Fruit fly (Drosophila melanogaster) whole organism, embryonic: ENCODE measurements around the gene CG1801.
A peak's percentile ranks its signal among the peaks of the same experiment; 100 is the strongest.

Experiments
- Atf-2 ChIP-seq: fragments of 200-800 bp; sonication (Bioruptor generic); optimal IDR thresholded peaks from 2 replicates; lab custom pipeline; 2016; ENCODE audit warnings: missing biosample characterization, missing genetic modification characterization
- Atf3 ChIP-seq: fragments of 200-800 bp; sonication (Bioruptor generic); optimal IDR thresholded peaks from 3 replicates; lab custom pipeline; 2016; ENCODE audit warnings: missing biosample characterization, missing genetic modification characterization
- Bgb ChIP-seq: fragments of 200-800 bp; sonication (Bioruptor generic); IDR thresholded peaks from 2 replicates; pipeline ENCODE4 v1.3.6; 2022; ENCODE audit warnings: missing biosample characterization, missing genetic modification characterization; ENCODE audit not compliant: partially characterized antibody
- Bteb2 ChIP-seq: fragments of 200-800 bp; sonication (Bioruptor generic); optimal IDR thresholded peaks from 2 replicates; lab custom pipeline; 2016; ENCODE audit warnings: missing biosample characterization, missing genetic modification characterization
- CG10209 ChIP-seq: fragments of 200-800 bp; sonication (Bioruptor generic); optimal IDR thresholded peaks from 3 replicates; lab custom pipeline; 2017; ENCODE audit warnings: missing biosample characterization, mild to moderate bottlenecking, missing genetic modification characterization, missing genetic modification reagents
- CG10565 ChIP-seq: fragments of 200-800 bp; sonication (Bioruptor generic); optimal IDR thresholded peaks from 3 replicates; lab custom pipeline; 2016; ENCODE audit warnings: missing biosample characterization, mild to moderate bottlenecking, missing genetic modification characterization
- CG12071 ChIP-seq: fragments of 200-800 bp; sonication (Bioruptor generic); optimal IDR thresholded peaks from 3 replicates; lab custom pipeline; 2018; ENCODE audit warnings: missing biosample characterization, mild to moderate bottlenecking, missing genetic modification characterization
- CG12155 ChIP-seq: fragments of 200-800 bp; sonication (Bioruptor generic); optimal IDR thresholded peaks from 3 replicates; lab custom pipeline; 2016; ENCODE audit warnings: missing biosample characterization, missing genetic modification characterization
- CG12236 ChIP-seq: fragments of 200-800 bp; sonication (Bioruptor generic); optimal IDR thresholded peaks from 2 replicates; lab custom pipeline; 2016; ENCODE audit warnings: missing biosample characterization, missing genetic modification characterization
- CG13287 ChIP-seq: fragments of 200-800 bp; sonication (Bioruptor generic); IDR thresholded peaks from 2 replicates; pipeline ENCODE4 v1.3.6; 2022; ENCODE audit warnings: missing biosample characterization, missing genetic modification characterization; ENCODE audit not compliant: partially characterized antibody
- CG13424 ChIP-seq: fragments of 200-800 bp; sonication (Bioruptor generic); optimal IDR thresholded peaks from 2 replicates; lab custom pipeline; 2019; ENCODE audit warnings: missing biosample characterization, mild to moderate bottlenecking, missing genetic modification characterization, moderate library complexity
- CG15601 ChIP-seq: fragments of 200-800 bp; sonication (Bioruptor generic); optimal IDR thresholded peaks from 3 replicates; lab custom pipeline; 2019; ENCODE audit warnings: missing biosample characterization, mild to moderate bottlenecking, missing genetic modification characterization, moderate library complexity
- CG2120 ChIP-seq: fragments of 200-800 bp; sonication (Bioruptor generic); optimal IDR thresholded peaks from 3 replicates; lab custom pipeline; 2016; ENCODE audit warnings: missing biosample characterization, missing genetic modification characterization
- CG31224 ChIP-seq: fragments of 200-800 bp; sonication (Bioruptor generic); IDR thresholded peaks from 2 replicates; pipeline ENCODE4 v1.3.6; 2022; ENCODE audit warnings: missing biosample characterization, missing genetic modification characterization
- CG31388 ChIP-seq: fragments of 200-800 bp; sonication (Bioruptor generic); optimal IDR thresholded peaks from 2 replicates; lab custom pipeline; 2016; ENCODE audit warnings: missing biosample characterization, missing genetic modification characterization
- CG32532 ChIP-seq: fragments of 200-800 bp; sonication (Bioruptor generic); IDR thresholded peaks from 2 replicates; pipeline ENCODE4 v1.3.6; 2022; ENCODE audit warnings: missing biosample characterization, missing genetic modification characterization
- CG3995 ChIP-seq: fragments of 200-800 bp; sonication (Bioruptor generic); optimal IDR thresholded peaks from 3 replicates; lab custom pipeline; 2016; ENCODE audit warnings: missing biosample characterization, missing genetic modification characterization
- CG4707 ChIP-seq: fragments of 200-800 bp; sonication (Bioruptor generic); optimal IDR thresholded peaks from 2 replicates; lab custom pipeline; 2018; ENCODE audit warnings: missing biosample characterization, mild to moderate bottlenecking, missing genetic modification characterization, moderate library complexity
- CG6175 ChIP-seq: fragments of 200-800 bp; sonication (Bioruptor generic); IDR thresholded peaks from 3 replicates; pipeline ENCODE4 v1.3.6; 2022; ENCODE audit warnings: missing biosample characterization, missing genetic modification characterization
- CG6813 ChIP-seq: fragments of 200-800 bp; sonication (Bioruptor generic); optimal IDR thresholded peaks from 2 replicates; lab custom pipeline; 2017; ENCODE audit warnings: missing biosample characterization, missing genetic modification characterization, mild to moderate bottlenecking, moderate library complexity, missing genetic modification reagents
- CG8281 ChIP-seq: fragments of 200-800 bp; sonication (Bioruptor generic); optimal IDR thresholded peaks from 2 replicates; lab custom pipeline; 2018; ENCODE audit warnings: missing biosample characterization, mild to moderate bottlenecking, missing genetic modification characterization, moderate library complexity
- CG8388 ChIP-seq: fragments of 200-800 bp; sonication (Bioruptor generic); optimal IDR thresholded peaks from 2 replicates; lab custom pipeline; 2019; ENCODE audit warnings: missing biosample characterization, mild to moderate bottlenecking, missing genetic modification characterization, moderate library complexity
- CG9609 ChIP-seq: fragments of 200-800 bp; sonication (Bioruptor generic); optimal IDR thresholded peaks from 3 replicates; lab custom pipeline; 2016; ENCODE audit warnings: missing biosample characterization, missing genetic modification characterization
- CrebB ChIP-seq: fragments of 200-800 bp; sonication (Bioruptor generic); optimal IDR thresholded peaks from 3 replicates; lab custom pipeline; 2018; ENCODE audit warnings: missing biosample characterization, mild to moderate bottlenecking, missing genetic modification characterization
- D19B ChIP-seq: fragments of 200-800 bp; sonication (Bioruptor generic); optimal IDR thresholded peaks from 2 replicates; lab custom pipeline; 2017; ENCODE audit warnings: missing biosample characterization, mild to moderate bottlenecking, missing genetic modification characterization
- Doc3 ChIP-seq: fragments of 200-800 bp; sonication (Bioruptor generic); IDR thresholded peaks from 3 replicates; pipeline ENCODE4 v1.3.6; 2022; ENCODE audit warnings: missing biosample characterization, missing genetic modification characterization; ENCODE audit not compliant: partially characterized antibody
- ERR ChIP-seq: fragments of 200-800 bp; sonication (Bioruptor generic); optimal IDR thresholded peaks from 2 replicates; lab custom pipeline; 2016; ENCODE audit warnings: missing biosample characterization, missing genetic modification characterization
- Ets65A ChIP-seq: fragments of 200-800 bp; sonication (Bioruptor generic); peaks from one replicate; lab custom pipeline; 2016; ENCODE audit warnings: missing biosample characterization, missing genetic modification characterization
- Fer2 ChIP-seq: fragments of 200-800 bp; sonication (Bioruptor generic); optimal IDR thresholded peaks from 2 replicates; lab custom pipeline; 2018; ENCODE audit warnings: missing biosample characterization, mild to moderate bottlenecking, missing genetic modification characterization, moderate library complexity
- Hr51 ChIP-seq, 2 experiments: fragments of 200-800 bp; sonication (Bioruptor generic); optimal IDR thresholded peaks; 2 replicates in 1 of 2; 3 replicates in 1 of 2; lab custom pipeline; 2016 to 2018; ENCODE audit warnings: missing biosample characterization in 2 of 2, missing genetic modification characterization in 2 of 2, mild to moderate bottlenecking in 1 of 2, moderate library complexity in 1 of 2
- Myb ChIP-seq: fragments of 200-800 bp; sonication (Bioruptor generic); optimal IDR thresholded peaks from 2 replicates; lab custom pipeline; 2016; ENCODE audit warnings: missing biosample characterization, missing genetic modification characterization
- NC2α ChIP-seq: fragments of 200-800 bp; sonication (Bioruptor generic); optimal IDR thresholded peaks from 2 replicates; lab custom pipeline; 2016; ENCODE audit warnings: missing biosample characterization, missing genetic modification characterization
- NFAT ChIP-seq: fragments of 200-800 bp; sonication (Bioruptor generic); IDR thresholded peaks from 2 replicates; pipeline ENCODE4 v1.3.6; 2022; ENCODE audit warnings: missing biosample characterization, missing genetic modification characterization
- NK7.1 ChIP-seq: fragments of 200-800 bp; sonication (Bioruptor generic); optimal IDR thresholded peaks from 3 replicates; lab custom pipeline; 2016; ENCODE audit warnings: missing biosample characterization, missing genetic modification characterization
- bigmax ChIP-seq: fragments of 200-800 bp; sonication (Bioruptor generic); optimal IDR thresholded peaks from 2 replicates; lab custom pipeline; 2018; ENCODE audit warnings: missing biosample characterization, mild to moderate bottlenecking, missing genetic modification characterization
- gsb ChIP-seq: fragments of 200-800 bp; sonication (Bioruptor generic); IDR thresholded peaks from 2 replicates; pipeline ENCODE4 v1.3.6; 2022; ENCODE audit warnings: missing biosample characterization, missing genetic modification characterization
- h ChIP-seq: fragments of >200 bp; optimal IDR thresholded peaks from 2 replicates; lab custom pipeline; 2017
- inv ChIP-seq: fragments of 200-800 bp; sonication (Bioruptor generic); IDR thresholded peaks from 2 replicates; pipeline ENCODE4 v1.3.6; 2022; ENCODE audit warnings: missing biosample characterization, missing genetic modification characterization; ENCODE audit not compliant: partially characterized antibody
- kay ChIP-seq: fragments of 200-800 bp; sonication (Bioruptor generic); optimal IDR thresholded peaks from 2 replicates; lab custom pipeline; 2016; ENCODE audit warnings: missing biosample characterization, missing genetic modification characterization
- kni ChIP-seq: fragments of 200-800 bp; sonication (Bioruptor generic); optimal IDR thresholded peaks from 3 replicates; lab custom pipeline; 2017; ENCODE audit warnings: mild to moderate bottlenecking, missing biosample characterization, missing genetic modification reagents, missing genetic modification characterization
- lola ChIP-seq, 3 experiments: fragments of >200 bp in 2 of 3; fragments of 200-800 bp in 1 of 3; sonication (Bioruptor generic) in 1 of 3; optimal IDR thresholded peaks; 2 replicates each; lab custom pipeline; 2017 to 2019; ENCODE audit warnings: missing biosample characterization in 3 of 3, missing genetic modification characterization in 3 of 3, mild to moderate bottlenecking in 1 of 3, moderate library complexity in 1 of 3
- nau ChIP-seq: fragments of 200-800 bp; sonication (Bioruptor generic); optimal IDR thresholded peaks from 3 replicates; lab custom pipeline; 2017; ENCODE audit warnings: missing biosample characterization, mild to moderate bottlenecking, missing genetic modification characterization, missing genetic modification reagents
- nerfin-2 ChIP-seq: fragments of 200-800 bp; sonication (Bioruptor generic); IDR thresholded peaks from 2 replicates; pipeline ENCODE4 v1.3.6; 2022; ENCODE audit warnings: missing biosample characterization, missing genetic modification characterization; ENCODE audit not compliant: partially characterized antibody
- phol ChIP-seq: fragments of 200-800 bp; sonication (Bioruptor generic); optimal IDR thresholded peaks from 3 replicates; lab custom pipeline; 2018; ENCODE audit warnings: missing biosample characterization, mild to moderate bottlenecking, missing genetic modification characterization, moderate library complexity
- ranshi ChIP-seq: fragments of 200-800 bp; sonication (Bioruptor generic); IDR thresholded peaks from 2 replicates; pipeline ENCODE4 v1.3.6; 2022; ENCODE audit warnings: missing biosample characterization, missing genetic modification characterization
- repo ChIP-seq: fragments of 200-800 bp; sonication (Bioruptor generic); optimal IDR thresholded peaks from 2 replicates; lab custom pipeline; 2016; ENCODE audit warnings: missing biosample characterization, missing genetic modification characterization
- rib ChIP-seq: fragments of 200-800 bp; sonication (Bioruptor generic); IDR thresholded peaks from 2 replicates; pipeline ENCODE4 v1.3.6; 2022; ENCODE audit warnings: missing biosample characterization, missing genetic modification characterization
- schlank ChIP-seq: fragments of 200-800 bp; sonication (Bioruptor generic); optimal IDR thresholded peaks from 2 replicates; lab custom pipeline; 2018; ENCODE audit warnings: missing biosample characterization, mild to moderate bottlenecking, missing genetic modification characterization
- tup ChIP-seq: fragments of 200-800 bp; sonication (Bioruptor generic); optimal IDR thresholded peaks from 2 replicates; lab custom pipeline; 2016; ENCODE audit warnings: missing biosample characterization, mild to moderate bottlenecking, missing genetic modification characterization, moderate library complexity

CG1801 gene

dm6 chrX:21306485-21307142, 10.7 kb downstream of the CG1801 start, which contains the start of gene Abca3 (continued):
- TF ChIP-seq bigmax (GFP tag; lab: Kevin White, UChicago) = no peak
- peak; percentile 12 for TF ChIP-seq Atf3
- peak; percentile 42 for TF ChIP-seq CG12071 (GFP tag; lab: Kevin White, UChicago)
- TF ChIP-seq Fer2 (tag; lab: Kevin White, UChicago) = peak; percentile 74
- peak; percentile 54 for TF ChIP-seq CG8388 (GFP tag; lab: Kevin White, UChicago)
- TF ChIP-seq ERR = peak; percentile 27
- peak; percentile 83 for TF ChIP-seq CG2120 (GFP tag; lab: Kevin White, UChicago)
- TF ChIP-seq kni (GFP tag; lab: Kevin White, UChicago) = peak; percentile 91
- no peak for TF ChIP-seq inv (GFP tag; lab: Robert Waterston, UW)
- no peak for TF ChIP-seq NK7.1 (GFP tag; lab: Kevin White, UChicago)
- peak; percentile 16 for TF ChIP-seq Atf-2 (GFP tag; lab: Kevin White, UChicago)
- no peak for TF ChIP-seq nerfin-2
- no peak for TF ChIP-seq CG6175 (GFP tag; lab: Robert Waterston, UW)
- peak; percentile 2 for TF ChIP-seq CG8281 (tag; lab: Kevin White, UChicago)
- TF ChIP-seq NFAT = peak; percentile 53; the same call in 1 of the 2 replicates
- no peak for TF ChIP-seq CG10565 (GFP tag; lab: Kevin White, UChicago)
- TF ChIP-seq Bteb2 (GFP tag; lab: Kevin White, UChicago) = peak; percentile 22
- no peak; the same call in 1 of the 2 replicates for TF ChIP-seq gsb
- peak; percentile 78 for TF ChIP-seq CG13424
- peak; percentile 52 for TF ChIP-seq CG10209
- TF ChIP-seq CG6813 (GFP tag; lab: Kevin White, UChicago) = no peak
- TF ChIP-seq rib (GFP tag; lab: Robert Waterston, UW) = peak; percentile 61; the same call in 1 of the 2 replicates
- peak; percentile 55 for TF ChIP-seq CG12155
- TF ChIP-seq CG3995 (GFP tag; lab: Kevin White, UChicago) = peak; percentile 49
- peak in 1 of 3 experiments; percentile 62 for TF ChIP-seq lola (GFP tag; optimal IDR thresholded peaks at IDR 0.05; lab: Kevin White, UChicago)
- peak in 1 of 2 experiments; percentile 8 for TF ChIP-seq Hr51 (GFP tag; optimal IDR thresholded peaks at IDR 0.05; lab: Kevin White, UChicago)
- peak; percentile 42 for TF ChIP-seq schlank
- no peak for TF ChIP-seq Bgb (GFP tag; lab: Robert Waterston, UW)
- TF ChIP-seq D19B = peak; percentile 40
- no peak for TF ChIP-seq tup (GFP tag; lab: Kevin White, UChicago)
- TF ChIP-seq CG13287 = peak; percentile 34
- peak; percentile 93 for TF ChIP-seq Ets65A (GFP tag; lab: Kevin White, UChicago)
- peak; percentile 64 for TF ChIP-seq phol (tag; lab: Kevin White, UChicago)
- no peak for TF ChIP-seq CG31388 (GFP tag; lab: Kevin White, UChicago)
- no peak for TF ChIP-seq nau (GFP tag; lab: Kevin White, UChicago)
- TF ChIP-seq CG4707 = no peak
- no peak for TF ChIP-seq h (lab: Kevin White, UChicago)
- no peak; the same call in 1 of the 2 replicates for TF ChIP-seq ranshi (GFP tag; lab: Robert Waterston, UW)
- TF ChIP-seq CG9609 (GFP tag; lab: Kevin White, UChicago) = peak; percentile 62
- TF ChIP-seq kay (GFP tag; lab: Kevin White, UChicago) = no peak
- 0 out of 3 replicates have a peak, but pooled peaks have one; percentile 24 for TF ChIP-seq Doc3 (GFP tag; lab: Robert Waterston, UW)
- peak; percentile 26 for TF ChIP-seq CrebB (tag; lab: Kevin White, UChicago)
- TF ChIP-seq CG31224 = 0 out of 2 replicates have a peak, but pooled peaks have one; percentile 12
- TF ChIP-seq NC2α = peak; percentile 1
- peak; percentile 46 for TF ChIP-seq Myb (GFP tag; lab: Kevin White, UChicago)
- TF ChIP-seq repo (GFP tag; lab: Kevin White, UChicago) = peak; percentile 49
- TF ChIP-seq CG12236 (GFP tag; lab: Kevin White, UChicago) = peak; percentile 33
- TF ChIP-seq CG15601 (tag; lab: Kevin White, UChicago) = peak; percentile 57
- peak; percentile 80; the same call in 1 of the 2 replicates for TF ChIP-seq CG32532 (GFP tag; lab: Robert Waterston, UW)
